Fruit fly (Drosophila melanogaster) whole organism, embryonic: Measurements from ENCODE around the gene fne.

Source experiments
- Abd-B ChIP-seq: fragments of 200-800 bp; sonication (Bioruptor generic); optimal IDR thresholded peaks from 2 replicates; lab custom pipeline; 2018; ENCODE audit warnings: missing biosample characterization, mild to moderate bottlenecking, missing genetic modification characterization, moderate library complexity
- Atf-2 ChIP-seq: fragments of 200-800 bp; sonication (Bioruptor generic); optimal IDR thresholded peaks from 2 replicates; lab custom pipeline; 2016; ENCODE audit warnings: missing biosample characterization, missing genetic modification characterization
- B-H1 ChIP-seq: fragments of 200-800 bp; sonication (Bioruptor generic); IDR thresholded peaks from 3 replicates; pipeline ENCODE4 v1.3.6; 2022; ENCODE audit warnings: missing biosample characterization, missing genetic modification characterization
- Bdp1 ChIP-seq: fragments of 200-800 bp; sonication (Bioruptor generic); optimal IDR thresholded peaks from 3 replicates; lab custom pipeline; 2016; ENCODE audit warnings: missing biosample characterization, missing genetic modification characterization
- CG10462 ChIP-seq: fragments of 200-800 bp; sonication (Bioruptor generic); optimal IDR thresholded peaks from 2 replicates; lab custom pipeline; 2016; ENCODE audit warnings: missing biosample characterization, missing genetic modification characterization
- CG10979 ChIP-seq: fragments of 200-800 bp; sonication (Bioruptor generic); optimal IDR thresholded peaks from 2 replicates; lab custom pipeline; 2018; ENCODE audit warnings: missing biosample characterization, mild to moderate bottlenecking, missing genetic modification characterization, moderate library complexity
- CG11093 ChIP-seq: fragments of 200-800 bp; sonication (Bioruptor generic); IDR thresholded peaks from 3 replicates; pipeline ENCODE4 v1.3.6; 2022; ENCODE audit warnings: missing biosample characterization, missing genetic modification characterization
- CG11695 ChIP-seq: fragments of 200-800 bp; sonication (Bioruptor generic); IDR thresholded peaks from 3 replicates; pipeline ENCODE4 v1.3.6; 2022; ENCODE audit warnings: missing biosample characterization, missing genetic modification characterization
- CG15479 ChIP-seq: fragments of 200-800 bp; sonication (Bioruptor generic); optimal IDR thresholded peaks from 3 replicates; lab custom pipeline; 2019; ENCODE audit warnings: missing biosample characterization, mild to moderate bottlenecking, missing genetic modification characterization, moderate library complexity
- CG1602 ChIP-seq: fragments of 200-800 bp; sonication (Bioruptor generic); optimal IDR thresholded peaks from 3 replicates; lab custom pipeline; 2016; ENCODE audit warnings: missing biosample characterization, missing genetic modification characterization
- CG17361 ChIP-seq: fragments of 200-800 bp; sonication (Bioruptor generic); IDR thresholded peaks from 3 replicates; pipeline ENCODE4 v1.3.6; 2022; ENCODE audit warnings: missing biosample characterization, missing genetic modification characterization
- CG1832 ChIP-seq: fragments of 200-800 bp; sonication (Bioruptor generic); optimal IDR thresholded peaks from 2 replicates; lab custom pipeline; 2017; ENCODE audit warnings: missing biosample characterization, mild to moderate bottlenecking, missing genetic modification characterization, inconsistent platforms
- CG18599 ChIP-seq: fragments of 200-800 bp; sonication (Bioruptor generic); optimal IDR thresholded peaks from 3 replicates; lab custom pipeline; 2017; ENCODE audit warnings: missing biosample characterization, missing genetic modification characterization, mild to moderate bottlenecking, moderate library complexity, missing genetic modification reagents
- CG31388 ChIP-seq: fragments of 200-800 bp; sonication (Bioruptor generic); optimal IDR thresholded peaks from 2 replicates; lab custom pipeline; 2016; ENCODE audit warnings: missing biosample characterization, missing genetic modification characterization
- CG3281 ChIP-seq: fragments of 200-800 bp; sonication (Bioruptor generic); optimal IDR thresholded peaks from 3 replicates; lab custom pipeline; 2017; ENCODE audit warnings: missing biosample characterization, mild to moderate bottlenecking, missing genetic modification characterization
- CG34224 ChIP-seq: fragments of 200-800 bp; sonication (Bioruptor generic); IDR thresholded peaks from 3 replicates; pipeline ENCODE4 v1.3.6; 2022; ENCODE audit warnings: missing biosample characterization, missing genetic modification characterization; ENCODE audit not compliant: partially characterized antibody
- CG3847 ChIP-seq: fragments of 200-800 bp; sonication (Bioruptor generic); IDR thresholded peaks from 2 replicates; pipeline ENCODE4 v1.3.6; 2022; ENCODE audit warnings: missing biosample characterization, missing genetic modification characterization
- CG4707 ChIP-seq: fragments of 200-800 bp; sonication (Bioruptor generic); optimal IDR thresholded peaks from 2 replicates; lab custom pipeline; 2018; ENCODE audit warnings: missing biosample characterization, mild to moderate bottlenecking, missing genetic modification characterization, moderate library complexity
- CG5245 ChIP-seq: fragments of 200-800 bp; sonication (Bioruptor generic); optimal IDR thresholded peaks from 3 replicates; lab custom pipeline; 2016; ENCODE audit warnings: missing biosample characterization, missing genetic modification characterization
- CG6689 ChIP-seq: fragments of 200-800 bp; sonication (Bioruptor generic); IDR thresholded peaks from 2 replicates; pipeline ENCODE4 v1.3.6; 2022; ENCODE audit warnings: missing biosample characterization, missing genetic modification characterization
- CG9437 ChIP-seq: fragments of 200-800 bp; sonication (Bioruptor generic); optimal IDR thresholded peaks from 2 replicates; lab custom pipeline; 2018; ENCODE audit warnings: missing biosample characterization, mild to moderate bottlenecking, missing genetic modification characterization
- CrebB ChIP-seq: fragments of 200-800 bp; sonication (Bioruptor generic); optimal IDR thresholded peaks from 3 replicates; lab custom pipeline; 2018; ENCODE audit warnings: missing biosample characterization, mild to moderate bottlenecking, missing genetic modification characterization
- D ChIP-seq, 2 experiments: fragments of 200-800 bp in 1 of 2; fragments of >200 bp in 1 of 2; sonication (Bioruptor generic) in 1 of 2; optimal IDR thresholded peaks; 2 replicates in 1 of 2; 3 replicates in 1 of 2; lab custom pipeline; 2017; ENCODE audit warnings: mild to moderate bottlenecking in 1 of 2, missing biosample characterization in 1 of 2, missing genetic modification characterization in 1 of 2, missing genetic modification reagents in 1 of 2
- Deaf1 ChIP-seq: fragments of 200-800 bp; optimal IDR thresholded peaks from 3 replicates; lab custom pipeline; 2019; ENCODE audit warnings: missing biosample characterization, mild to moderate bottlenecking, missing genetic modification characterization, moderate library complexity
- E2f2 ChIP-seq: fragments of 200-800 bp; sonication (Bioruptor generic); IDR thresholded peaks from 2 replicates; pipeline ENCODE4 v1.3.6; 2022; ENCODE audit warnings: missing biosample characterization, missing genetic modification characterization
- Hmx ChIP-seq: fragments of 200-800 bp; sonication (Bioruptor generic); optimal IDR thresholded peaks from 2 replicates; lab custom pipeline; 2016; ENCODE audit warnings: missing biosample characterization, missing genetic modification characterization
- Kr ChIP-seq: fragments of 200-800 bp; sonication (Bioruptor generic); optimal IDR thresholded peaks from 2 replicates; lab custom pipeline; 2017; ENCODE audit warnings: missing biosample characterization, mild to moderate bottlenecking, missing genetic modification characterization
- Meics ChIP-seq: fragments of 200-800 bp; sonication (Bioruptor generic); optimal IDR thresholded peaks from 2 replicates; lab custom pipeline; 2017; ENCODE audit warnings: missing biosample characterization, mild to moderate bottlenecking, missing genetic modification characterization
- Spps ChIP-seq: fragments of 200-800 bp; sonication (Bioruptor generic); optimal IDR thresholded peaks from 2 replicates; lab custom pipeline; 2018; ENCODE audit warnings: missing biosample characterization, mild to moderate bottlenecking, missing genetic modification characterization
- Trl ChIP-seq, 3 experiments: fragments of >200 bp in 2 of 3; fragments of 200-800 bp in 1 of 3; sonication (Bioruptor generic) in 1 of 3; optimal IDR thresholded peaks; 2 replicates in 1 of 3; 3 replicates in 2 of 3; lab custom pipeline; 2016 to 2017; ENCODE audit warnings: missing biosample characterization in 1 of 3, missing genetic modification characterization in 1 of 3
- ab ChIP-seq: fragments of 200-800 bp; sonication (Bioruptor generic); optimal IDR thresholded peaks from 2 replicates; lab custom pipeline; 2016; ENCODE audit warnings: missing biosample characterization, missing genetic modification characterization
- abd-A ChIP-seq: fragments of 200-800 bp; sonication (Bioruptor generic); optimal IDR thresholded peaks from 3 replicates; lab custom pipeline; 2019; ENCODE audit warnings: missing biosample characterization, mild to moderate bottlenecking, missing genetic modification characterization, moderate library complexity
- dati ChIP-seq: fragments of 200-800 bp; sonication (Bioruptor generic); IDR thresholded peaks from 2 replicates; pipeline ENCODE4 v1.3.6; 2022; ENCODE audit warnings: missing biosample characterization, missing genetic modification characterization
- dmrt99B ChIP-seq: fragments of 200-800 bp; sonication (Bioruptor generic); optimal IDR thresholded peaks from 2 replicates; lab custom pipeline; 2018; ENCODE audit warnings: missing biosample characterization, mild to moderate bottlenecking, missing genetic modification characterization, moderate library complexity
- ems ChIP-seq: fragments of 200-800 bp; sonication (Bioruptor generic); optimal IDR thresholded peaks from 3 replicates; lab custom pipeline; 2016; ENCODE audit warnings: missing biosample characterization, missing genetic modification characterization
- gem ChIP-seq: fragments of 200-800 bp; sonication (Bioruptor generic); optimal IDR thresholded peaks from 2 replicates; lab custom pipeline; 2019; ENCODE audit warnings: missing biosample characterization, mild to moderate bottlenecking, missing genetic modification characterization, moderate library complexity
- grau ChIP-seq: fragments of 200-800 bp; optimal IDR thresholded peaks from 3 replicates; lab custom pipeline; 2019; ENCODE audit warnings: missing biosample characterization, mild to moderate bottlenecking, missing genetic modification characterization, moderate library complexity
- insv ChIP-seq, 2 experiments: fragments of 200-800 bp; sonication (Bioruptor generic); optimal IDR thresholded peaks; 3 replicates each; lab custom pipeline; 2016 to 2018; ENCODE audit warnings: missing biosample characterization in 2 of 2, missing genetic modification characterization in 2 of 2
- lab ChIP-seq: fragments of 200-800 bp; sonication (Bioruptor generic); optimal IDR thresholded peaks from 3 replicates; lab custom pipeline; 2017; ENCODE audit warnings: missing biosample characterization, missing genetic modification characterization, mild to moderate bottlenecking, moderate library complexity, missing genetic modification reagents
- nmo ChIP-seq: fragments of 200-800 bp; sonication (Bioruptor generic); optimal IDR thresholded peaks from 2 replicates; lab custom pipeline; 2018; ENCODE audit warnings: missing biosample characterization, mild to moderate bottlenecking, missing genetic modification characterization, moderate library complexity
- org-1 ChIP-seq: fragments of 200-800 bp; sonication (Bioruptor generic); optimal IDR thresholded peaks from 2 replicates; lab custom pipeline; 2017; ENCODE audit warnings: missing biosample characterization, missing genetic modification characterization
- repo ChIP-seq: fragments of 200-800 bp; sonication (Bioruptor generic); optimal IDR thresholded peaks from 2 replicates; lab custom pipeline; 2016; ENCODE audit warnings: missing biosample characterization, missing genetic modification characterization
- seq ChIP-seq: fragments of 200-800 bp; sonication (Bioruptor generic); IDR thresholded peaks from 2 replicates; pipeline ENCODE4 v1.3.6; 2022; ENCODE audit warnings: missing biosample characterization, missing genetic modification characterization
- sug ChIP-seq: fragments of 200-800 bp; optimal IDR thresholded peaks from 2 replicates; lab custom pipeline; 2019; ENCODE audit warnings: missing biosample characterization, mild to moderate bottlenecking, missing genetic modification characterization, moderate library complexity
- tap ChIP-seq: fragments of 200-800 bp; optimal IDR thresholded peaks from 3 replicates; lab custom pipeline; 2019; ENCODE audit warnings: missing biosample characterization, mild to moderate bottlenecking, missing genetic modification characterization, moderate library complexity
- tin ChIP-seq: fragments of 200-800 bp; sonication (Bioruptor generic); optimal IDR thresholded peaks from 3 replicates; lab custom pipeline; 2016; ENCODE audit warnings: missing biosample characterization, missing genetic modification characterization
- vfl ChIP-seq: fragments of 200-800 bp; sonication (Bioruptor generic); optimal IDR thresholded peaks from 2 replicates; lab custom pipeline; 2016; ENCODE audit warnings: missing biosample characterization, missing genetic modification characterization
- zf30C ChIP-seq: fragments of 200-800 bp; sonication (Bioruptor generic); optimal IDR thresholded peaks from 3 replicates; lab custom pipeline; 2018; ENCODE audit warnings: missing biosample characterization, mild to moderate bottlenecking, missing genetic modification characterization

The fne gene

DNA sequence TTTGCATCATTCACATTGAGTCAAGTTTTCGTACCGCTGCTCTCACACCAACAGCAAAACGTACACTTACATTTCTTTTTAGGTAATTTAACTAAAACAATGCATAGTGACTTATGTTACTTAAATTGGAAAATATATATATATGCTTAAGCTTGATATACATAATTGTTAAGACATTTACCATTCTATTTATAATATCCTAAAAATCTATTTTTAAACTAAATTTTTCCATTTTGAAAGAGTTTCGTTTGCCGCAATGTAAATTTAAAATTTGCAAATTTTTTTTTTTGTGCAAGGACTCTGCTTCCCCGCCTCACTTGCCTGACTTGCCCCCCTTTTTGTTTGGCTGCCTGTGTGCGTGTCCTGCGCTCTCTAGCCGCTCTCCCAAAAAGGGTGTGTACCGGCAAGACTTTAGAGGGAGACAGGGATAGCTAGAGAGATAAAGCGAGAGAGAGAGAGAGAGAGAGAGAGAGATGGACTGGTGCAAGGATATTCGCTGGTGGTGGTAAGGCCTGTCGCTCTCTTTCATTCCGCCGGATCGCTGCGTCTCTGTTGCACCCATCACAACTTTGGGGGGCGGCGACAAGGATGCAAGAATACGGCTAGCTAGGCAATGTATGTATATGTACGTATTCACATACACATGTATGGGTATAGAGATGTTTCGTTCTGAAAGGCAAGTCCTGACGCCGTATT, 20.7 kb downstream of the fne start (continued):
- TF ChIP-seq CG15479 (peak; percentile 31), CG34224 (GFP tag; lab: Robert Waterston, UW) (no peak), Hmx (no peak), CG11093 (GFP tag; lab: Robert Waterston, UW) (no peak), sug (peak; percentile 12), CG3847 (GFP tag; lab: Robert Waterston, UW) (0 out of 2 replicates have a peak, but pooled peaks have one; percentile 10), D (optimal IDR thresholded peaks at IDR 0.05; lab: Kevin White, UChicago) (peak; percentile 84), D (GFP tag; optimal IDR thresholded peaks at IDR 0.05; lab: Kevin White, UChicago) (no peak), Meics (GFP tag; lab: Kevin White, UChicago) (peak; percentile 63), CG3281 (GFP tag; lab: Kevin White, UChicago) (peak; percentile 35), B-H1 (no peak; the same call in 2 of the 3 replicates), CG10462 (GFP tag; lab: Kevin White, UChicago) (no peak), dmrt99B (tag; lab: Kevin White, UChicago) (peak; percentile 73), CG5245 (no peak), ab (GFP tag; lab: Kevin White, UChicago) (no peak), CG1832 (GFP tag; lab: Kevin White, UChicago) (peak; percentile 94), org-1 (GFP tag; lab: Kevin White, UChicago) (peak; percentile 6), zf30C (peak; percentile 78), lab (GFP tag; lab: Kevin White, UChicago) (peak; percentile 67), tap (no peak), tin (GFP tag; lab: Kevin White, UChicago) (no peak), CG17361 (peak; percentile 56), CG11695 (0 out of 3 replicates have a peak, but pooled peaks have one; percentile 19), Deaf1 (tag; lab: Kevin White, UChicago) (peak; percentile 48), grau (tag; lab: Kevin White, UChicago) (peak; percentile 61), ems (GFP tag; lab: Kevin White, UChicago) (no peak), gem (tag; lab: Kevin White, UChicago) (peak; percentile 76), Spps (tag; lab: Kevin White, UChicago) (no peak), vfl (GFP tag; lab: Kevin White, UChicago) (no peak), insv (GFP tag; optimal IDR thresholded peaks at IDR 0.05; lab: Kevin White, UChicago) (peak in 1 of 2 experiments; percentile 45), seq (GFP tag; lab: Robert Waterston, UW) (peak; percentile 80; the same call in 1 of the 2 replicates), CG31388 (no peak), Kr (GFP tag; lab: Kevin White, UChicago) (no peak), E2f2 (peak; percentile 29; the same call in 1 of the 2 replicates), nmo (GFP tag; lab: Kevin White, UChicago) (peak; percentile 57), CG18599 (GFP tag; lab: Kevin White, UChicago) (peak; percentile 82), CG10979 (tag; lab: Kevin White, UChicago) (peak; percentile 60), CG4707 (GFP tag; lab: Kevin White, UChicago) (no peak), abd-A (tag; lab: Kevin White, UChicago) (peak; percentile 49), repo (GFP tag; lab: Kevin White, UChicago) (no peak), CrebB (no peak), CG1602 (GFP tag; lab: Kevin White, UChicago) (no peak), Trl (optimal IDR thresholded peaks at IDR 0.05; lab: Kevin White, UChicago) (peak; percentile 70 to 80), Trl (GFP tag; optimal IDR thresholded peaks at IDR 0.05; lab: Kevin White, UChicago) (no peak), Bdp1 (GFP tag; lab: Kevin White, UChicago) (no peak), Abd-B (GFP tag; lab: Kevin White, UChicago) (peak; percentile 16), Atf-2 (no peak), CG6689 (GFP tag; lab: Robert Waterston, UW) (peak; percentile 31; the same call in 1 of the 2 replicates), dati (GFP tag; lab: Robert Waterston, UW) (no peak), CG9437 (GFP tag; lab: Kevin White, UChicago) (no peak)
